Worm (Caenorhabditis elegans) whole organism, L3 larva: ENCODE results near the gene cyn-4.

Experiments
- fos-1 ChIP-seq: fragments of 150-350 bp; optimal IDR thresholded peaks from 2 replicates; lab custom pipeline; 2014; ENCODE audit warnings: missing biosample characterization, missing genetic modification characterization
- lin-39 ChIP-seq: fragments of 150-350 bp; optimal IDR thresholded peaks from 2 replicates; lab custom pipeline; 2018; ENCODE audit warnings: missing biosample characterization, missing genetic modification reagents, missing genetic modification characterization
- mdl-1 ChIP-seq: fragments of 150-350 bp; optimal IDR thresholded peaks from 2 replicates; lab custom pipeline; 2014; ENCODE audit warnings: missing biosample characterization, missing genetic modification characterization
- nhr-28 ChIP-seq: fragments of 150-350 bp; optimal IDR thresholded peaks from 2 replicates; lab custom pipeline; 2014; ENCODE audit warnings: missing biosample characterization, missing genetic modification characterization
- zag-1 ChIP-seq: fragments of 150-350 bp; optimal IDR thresholded peaks from 2 replicates; lab custom pipeline; 2014; ENCODE audit warnings: missing biosample characterization, missing genetic modification characterization
- ztf-11 ChIP-seq: fragments of 150-350 bp; optimal IDR thresholded peaks from 2 replicates; lab custom pipeline; 2014; ENCODE audit warnings: missing biosample characterization, missing genetic modification characterization

DNA sequence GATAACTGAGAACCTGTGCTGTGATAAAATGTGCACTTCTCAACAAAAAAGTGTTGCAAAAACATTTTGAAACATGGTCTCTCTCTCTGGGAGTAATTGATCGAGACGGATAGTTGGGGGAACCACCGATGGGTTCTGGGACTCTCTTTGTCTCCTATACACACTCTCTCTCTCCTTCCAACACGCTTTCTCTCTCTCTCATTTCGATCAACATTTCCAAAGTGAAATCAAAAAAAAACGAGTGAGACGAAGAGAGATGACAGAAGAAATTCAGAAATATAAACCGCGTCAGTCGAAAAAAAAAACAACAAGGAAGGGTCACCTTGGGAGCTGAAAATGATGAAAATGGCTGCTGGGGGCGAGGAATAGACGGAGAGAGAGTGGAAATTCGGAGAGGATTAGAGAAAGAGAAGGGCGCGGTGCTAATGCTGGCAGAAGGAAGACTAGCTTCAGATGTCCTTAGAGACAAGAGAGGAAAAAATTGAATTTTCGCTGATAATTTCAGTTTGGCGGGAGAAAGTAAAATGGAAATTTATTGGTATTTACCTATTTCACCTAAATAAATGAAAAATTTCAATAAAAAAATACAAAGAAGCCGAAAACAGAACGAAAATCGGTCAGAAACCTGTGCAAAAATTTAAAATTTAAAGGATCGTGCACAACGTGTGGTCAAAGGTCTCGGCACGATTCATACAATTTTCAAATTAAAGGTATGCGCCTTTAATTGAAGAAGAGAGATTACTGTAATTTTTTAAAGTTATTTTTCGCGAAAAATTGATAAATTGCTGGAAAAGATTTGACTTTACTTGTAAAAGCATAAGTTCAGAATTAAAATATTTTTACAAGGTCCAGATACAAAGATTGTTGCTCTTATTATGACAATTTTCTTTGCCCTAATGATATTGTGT lies 9.4 kb downstream of the cyn-4 start:
- TF ChIP-seq fos-1 (tag; lab: Kevin White, UChicago) (no peak), ztf-11 (tag; lab: Kevin White, UChicago) (no peak), mdl-1 (tag; lab: Kevin White, UChicago) (no peak), lin-39 (tag; lab: Kevin White, UChicago) (no peak), zag-1 (tag; lab: Kevin White, UChicago) (no peak), nhr-28 (no peak)
